Worm (Caenorhabditis elegans): Measurements from ENCODE around the gene Y41G9A.6.

- TF ChIP-seq W03F9.2 (tag; optimal IDR thresholded peaks at IDR 0.05) (no peak), him-1 (tag; optimal IDR thresholded peaks at IDR 0.05) (no peak)
Measured at ce11 chrX:3025145-3025544, 21.5 kb upstream of the Y41G9A.6 start.
